Worm (Caenorhabditis elegans) whole organism, L3 larva: ENCODE measurements around the gene C35D10.5.

ENCODE experiments used
- R02D3.7 ChIP-seq: fragments of 150-350 bp; optimal IDR thresholded peaks from 2 replicates; lab custom pipeline; 2014; ENCODE audit warnings: missing biosample characterization, missing genetic modification characterization
- ZK546.5 ChIP-seq: sonication (generic microtip); optimal IDR thresholded peaks from 2 replicates; lab custom pipeline; 2017; ENCODE audit warnings: missing biosample characterization, missing genetic modification characterization
- aly-2 ChIP-seq: fragments of 150-350 bp; optimal IDR thresholded peaks from 2 replicates; lab custom pipeline; 2014; ENCODE audit warnings: missing biosample characterization, missing genetic modification characterization
- ama-1 ChIP-seq: fragments of 150-350 bp; optimal IDR thresholded peaks from 2 replicates; lab custom pipeline; 2018
- ceh-16 ChIP-seq: sonication (generic microtip); optimal IDR thresholded peaks from 2 replicates; lab custom pipeline; 2017; ENCODE audit warnings: missing biosample characterization, missing genetic modification characterization
- ceh-28 ChIP-seq: fragments of 150-350 bp; optimal IDR thresholded peaks from 2 replicates; lab custom pipeline; 2014; ENCODE audit warnings: missing biosample characterization, missing genetic modification reagents, missing genetic modification characterization
- ceh-82 ChIP-seq: fragments of 150-350 bp; optimal IDR thresholded peaks from 2 replicates; lab custom pipeline; 2014; ENCODE audit warnings: missing biosample characterization, missing genetic modification characterization
- ceh-9 ChIP-seq: sonication (generic microtip); optimal IDR thresholded peaks from 2 replicates; lab custom pipeline; 2018; ENCODE audit warnings: missing biosample characterization, missing genetic modification characterization
- daf-12 ChIP-seq: fragments of 150-350 bp; optimal IDR thresholded peaks from 2 replicates; lab custom pipeline; 2014; ENCODE audit warnings: missing biosample characterization, missing genetic modification reagents, missing genetic modification characterization
- egl-5 ChIP-seq: fragments of 150-350 bp; optimal IDR thresholded peaks from 2 replicates; lab custom pipeline; 2017; ENCODE audit warnings: missing biosample characterization, missing genetic modification reagents, missing genetic modification characterization, inconsistent platforms
- elt-1 ChIP-seq: fragments of 150-350 bp; optimal IDR thresholded peaks from 2 replicates; lab custom pipeline; 2014; ENCODE audit warnings: missing biosample characterization, missing genetic modification characterization
- elt-2 ChIP-seq: sonication (generic microtip); optimal IDR thresholded peaks from 2 replicates; lab custom pipeline; 2016; ENCODE audit warnings: missing genetic modification reagents, mild to moderate bottlenecking, missing genetic modification characterization, missing compliant biosample characterization
- elt-3 ChIP-seq, 3 experiments: fragments of 150-350 bp in 1 of 3; sonication (generic microtip) in 2 of 3; optimal IDR thresholded peaks; 2 replicates in 2 of 3; 4 replicates in 1 of 3; lab custom pipeline; 2014 to 2017; ENCODE audit warnings: missing biosample characterization in 3 of 3, missing genetic modification characterization in 3 of 3
- eor-1 ChIP-seq, 2 experiments: fragments of 150-350 bp; optimal IDR thresholded peaks; 2 replicates each; lab custom pipeline; 2014 to 2018; ENCODE audit warnings: missing biosample characterization in 2 of 2, missing genetic modification characterization in 2 of 2
- fkh-2 ChIP-seq: fragments of 150-350 bp; optimal IDR thresholded peaks from 2 replicates; lab custom pipeline; 2014; ENCODE audit warnings: missing biosample characterization, missing genetic modification reagents, missing genetic modification characterization
- fos-1 ChIP-seq: fragments of 150-350 bp; optimal IDR thresholded peaks from 2 replicates; lab custom pipeline; 2014; ENCODE audit warnings: missing biosample characterization, missing genetic modification characterization
- hmg-11 ChIP-seq: sonication (generic microtip); optimal IDR thresholded peaks from 2 replicates; lab custom pipeline; 2016; ENCODE audit warnings: missing genetic modification characterization, missing compliant biosample characterization
- jun-1 ChIP-seq: fragments of 150-350 bp; optimal IDR thresholded peaks from 2 replicates; lab custom pipeline; 2014; ENCODE audit warnings: missing biosample characterization, missing genetic modification reagents, missing genetic modification characterization
- lin-15B ChIP-seq: fragments of 150-350 bp; optimal IDR thresholded peaks from 2 replicates; lab custom pipeline; 2014; ENCODE audit warnings: missing biosample characterization, missing genetic modification characterization
- lin-39 ChIP-seq: fragments of 150-350 bp; optimal IDR thresholded peaks from 2 replicates; lab custom pipeline; 2018; ENCODE audit warnings: missing biosample characterization, missing genetic modification reagents, missing genetic modification characterization
- lsy-12 ChIP-seq: sonication (generic microtip); optimal IDR thresholded peaks from 2 replicates; lab custom pipeline; 2016; ENCODE audit warnings: mild to moderate bottlenecking, missing genetic modification characterization, missing compliant biosample characterization
- mdl-1 ChIP-seq: fragments of 150-350 bp; optimal IDR thresholded peaks from 2 replicates; lab custom pipeline; 2014; ENCODE audit warnings: missing biosample characterization, missing genetic modification characterization
- mml-1 ChIP-seq: fragments of 150-350 bp; sonication (generic microtip); optimal IDR thresholded peaks from 3 replicates; lab custom pipeline; 2014; ENCODE audit warnings: missing biosample characterization, missing genetic modification characterization
- nfya-1 ChIP-seq: sonication (generic microtip); optimal IDR thresholded peaks from 2 replicates; lab custom pipeline; 2017; ENCODE audit warnings: missing genetic modification characterization, mild to moderate bottlenecking, missing compliant biosample characterization, antibody characterized with exemption, moderate library complexity; ENCODE audit not compliant: insufficient read depth
- nhr-11 ChIP-seq: fragments of 150-350 bp; optimal IDR thresholded peaks from 2 replicates; lab custom pipeline; 2014; ENCODE audit warnings: missing biosample characterization, missing genetic modification characterization
- nhr-12 ChIP-seq: fragments of 150-350 bp; optimal IDR thresholded peaks from 2 replicates; lab custom pipeline; 2014; ENCODE audit warnings: missing biosample characterization, missing genetic modification characterization
- nhr-23 ChIP-seq: fragments of 150-350 bp; optimal IDR thresholded peaks from 2 replicates; lab custom pipeline; 2014; ENCODE audit warnings: missing biosample characterization, missing genetic modification reagents, missing genetic modification characterization
- nhr-237 ChIP-seq: fragments of 150-350 bp; optimal IDR thresholded peaks from 2 replicates; lab custom pipeline; 2014; ENCODE audit warnings: missing biosample characterization, missing genetic modification characterization
- nhr-25 ChIP-seq: sonication (generic microtip); optimal IDR thresholded peaks from 2 replicates; lab custom pipeline; 2017; ENCODE audit warnings: missing biosample characterization, missing genetic modification characterization
- nhr-28 ChIP-seq: fragments of 150-350 bp; optimal IDR thresholded peaks from 2 replicates; lab custom pipeline; 2014; ENCODE audit warnings: missing biosample characterization, missing genetic modification characterization
- nhr-43 ChIP-seq: sonication (generic microtip); optimal IDR thresholded peaks from 2 replicates; lab custom pipeline; 2016; ENCODE audit warnings: mild to moderate bottlenecking, missing genetic modification characterization, missing compliant biosample characterization; ENCODE audit not compliant: poor library complexity, severe bottlenecking
- nhr-67 ChIP-seq: fragments of 150-350 bp; optimal IDR thresholded peaks from 2 replicates; lab custom pipeline; 2014; ENCODE audit warnings: missing biosample characterization, missing genetic modification characterization
- nhr-76 ChIP-seq: fragments of 150-350 bp; sonication (generic microtip); optimal IDR thresholded peaks from 5 replicates; lab custom pipeline; 2014; ENCODE audit warnings: missing biosample characterization, missing genetic modification characterization
- nhr-77 ChIP-seq: fragments of 150-350 bp; optimal IDR thresholded peaks from 2 replicates; lab custom pipeline; 2014; ENCODE audit warnings: missing biosample characterization, missing genetic modification characterization
- pha-4 ChIP-seq: fragments of 150-350 bp; optimal IDR thresholded peaks from 2 replicates; lab custom pipeline; 2014; ENCODE audit warnings: missing biosample characterization, missing genetic modification reagents, missing genetic modification characterization
- pqm-1 ChIP-seq: fragments of 150-350 bp; optimal IDR thresholded peaks from 2 replicates; lab custom pipeline; 2017; ENCODE audit warnings: missing biosample characterization, missing genetic modification characterization, inconsistent platforms
- sea-2 ChIP-seq: fragments of 150-350 bp; sonication (generic microtip); optimal IDR thresholded peaks from 4 replicates; lab custom pipeline; 2014; ENCODE audit warnings: missing biosample characterization, missing genetic modification reagents, missing genetic modification characterization
- skn-1 ChIP-seq: fragments of 150-350 bp; optimal IDR thresholded peaks from 2 replicates; lab custom pipeline; 2014; ENCODE audit warnings: missing biosample characterization, missing genetic modification characterization
- snpc-4 ChIP-seq: fragments of 150-350 bp; optimal IDR thresholded peaks from 2 replicates; lab custom pipeline; 2014; ENCODE audit warnings: missing biosample characterization, missing genetic modification characterization
- tbx-2 ChIP-seq: sonication (generic microtip); optimal IDR thresholded peaks from 2 replicates; lab custom pipeline; 2016; ENCODE audit warnings: mild to moderate bottlenecking, missing genetic modification characterization, missing compliant biosample characterization
- unc-39 ChIP-seq: sonication (generic microtip); optimal IDR thresholded peaks from 4 replicates; lab custom pipeline; 2017; ENCODE audit warnings: missing biosample characterization, missing genetic modification characterization
- unc-62 ChIP-seq: fragments of 150-350 bp; sonication (generic microtip); optimal IDR thresholded peaks from 4 replicates; lab custom pipeline; 2014; ENCODE audit warnings: missing biosample characterization, missing genetic modification reagents, missing genetic modification characterization
- zag-1 ChIP-seq: fragments of 150-350 bp; optimal IDR thresholded peaks from 2 replicates; lab custom pipeline; 2014; ENCODE audit warnings: missing biosample characterization, missing genetic modification characterization
- ztf-11 ChIP-seq: fragments of 150-350 bp; optimal IDR thresholded peaks from 2 replicates; lab custom pipeline; 2014; ENCODE audit warnings: missing biosample characterization, missing genetic modification characterization
- ztf-4 ChIP-seq: fragments of 150-350 bp; optimal IDR thresholded peaks from 2 replicates; lab custom pipeline; 2014; ENCODE audit warnings: missing biosample characterization, missing genetic modification characterization

The C35D10.5 gene

DNA sequence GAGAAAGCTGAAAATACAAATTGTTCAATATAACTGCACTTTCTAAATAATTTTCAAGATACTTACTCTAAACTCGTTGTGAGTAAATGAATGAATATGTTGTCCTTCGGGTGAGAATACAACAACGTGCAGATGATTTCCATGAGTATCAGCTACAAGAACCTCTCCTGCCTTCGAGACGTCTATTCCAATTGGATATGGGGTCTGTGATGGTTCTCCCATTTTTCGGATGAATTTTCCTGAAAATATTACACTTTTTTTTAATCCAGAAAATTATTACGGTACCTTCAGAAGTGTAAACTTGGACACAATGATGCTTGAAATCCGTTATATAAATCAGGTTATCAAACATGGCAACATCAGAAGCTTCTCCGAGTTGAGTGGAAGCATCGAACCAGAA, 33.2 kb downstream of the C35D10.5 start:
- TF ChIP-seq nhr-28 (tag; lab: Kevin White, UChicago) (no peak), nhr-67 (no peak), fos-1 (tag; lab: Kevin White, UChicago) (no peak), nhr-25 (tag; lab: Kevin White, UChicago) (no peak), mml-1 (no peak), ceh-16 (tag; lab: Kevin White, UChicago) (no peak), ama-1 (lab: Kevin White, UChicago) (no peak), snpc-4 (no peak), eor-1 (tag; optimal IDR thresholded peaks at IDR 0.05; lab: Kevin White, UChicago) (no peak), lin-15B (tag; lab: Kevin White, UChicago) (no peak), hmg-11 (tag; lab: Kevin White, UChicago) (no peak)
- TF ChIP-seq, all 47 proteins: peak for 0

- no peak for TF ChIP-seq nhr-23 (tag; lab: Kevin White, UChicago)
- TF ChIP-seq skn-1 (tag; lab: Kevin White, UChicago), result no peak
- TF ChIP-seq elt-2 (tag; lab: Kevin White, UChicago), result no peak
- no peak for TF ChIP-seq egl-5
- TF ChIP-seq nhr-76 (tag; lab: Kevin White, UChicago), result no peak
- TF ChIP-seq ceh-82 (tag; lab: Kevin White, UChicago), result no peak
- TF ChIP-seq ceh-28 (tag; lab: Kevin White, UChicago), result no peak
- TF ChIP-seq sea-2 (GFP tag; lab: Kevin White, UChicago), result no peak
- TF ChIP-seq nhr-67, result no peak
- no peak for TF ChIP-seq nhr-25 (tag; lab: Kevin White, UChicago)
- TF ChIP-seq lsy-12 (tag; lab: Kevin White, UChicago), result no peak
- TF ChIP-seq jun-1 (tag; lab: Kevin White, UChicago), result no peak
- no peak for TF ChIP-seq elt-1 (tag; lab: Kevin White, UChicago)
- no peak for TF ChIP-seq eor-1 (tag; optimal IDR thresholded peaks at IDR 0.05; lab: Kevin White, UChicago)
Measured at ce11 chrIII:4899035-4899578, 37.0 kb downstream of the C35D10.5 start, which contains the start of gene nhl-2. Gene nhl-2, minus strand, starts transcription at chrIII:4899085.

- TF ChIP-seq mdl-1, result peak; percentile 97
- TF ChIP-seq skn-1 (tag; lab: Kevin White, UChicago), result peak; percentile 91
- peak; percentile 95 for TF ChIP-seq nhr-11 (tag; lab: Kevin White, UChicago)
- peak; percentile 82 for TF ChIP-seq ama-1 (lab: Kevin White, UChicago)
- peak; percentile 100 for TF ChIP-seq nhr-25 (tag; lab: Kevin White, UChicago)
- TF ChIP-seq elt-2 (tag; lab: Kevin White, UChicago), result peak; percentile 97
- peak; percentile 99 for TF ChIP-seq lin-39 (tag; lab: Kevin White, UChicago)
- TF ChIP-seq hmg-11 (tag; lab: Kevin White, UChicago), result peak; percentile 97
- peak; percentile 96 for TF ChIP-seq lin-15B (tag; lab: Kevin White, UChicago)
- TF ChIP-seq nfya-1, result peak; percentile 99
- peak; percentile 84 for TF ChIP-seq zag-1 (tag; lab: Kevin White, UChicago)
- peak; percentile 33 for TF ChIP-seq unc-39 (tag; lab: Kevin White, UChicago)
- TF ChIP-seq ZK546.5, result peak; percentile 58
- TF ChIP-seq aly-2 (tag; lab: Kevin White, UChicago), result no peak
- peak in 1 of 2 experiments; percentile 2 for TF ChIP-seq eor-1 (tag; optimal IDR thresholded peaks at IDR 0.05; lab: Kevin White, UChicago)
- TF ChIP-seq elt-3 (tag; optimal IDR thresholded peaks at IDR 0.05; lab: Kevin White, UChicago), result peak in 2 of 3 experiments; percentile 25 to 95
- no peak for TF ChIP-seq nhr-237 (tag; lab: Kevin White, UChicago)
- peak; percentile 4 for TF ChIP-seq ztf-11
- peak; percentile 97 for TF ChIP-seq fos-1 (tag; lab: Kevin White, UChicago)
- no peak for TF ChIP-seq nhr-28 (tag; lab: Kevin White, UChicago)
- TF ChIP-seq nhr-23 (tag; lab: Kevin White, UChicago), result peak; percentile 100
- TF ChIP-seq pqm-1 (tag; lab: Kevin White, UChicago), result peak; percentile 96
- TF ChIP-seq nhr-67, result no peak
- TF ChIP-seq lsy-12 (tag; lab: Kevin White, UChicago), result peak; percentile 98
- peak; percentile 93 for TF ChIP-seq ceh-82 (tag; lab: Kevin White, UChicago)
- no peak for TF ChIP-seq ceh-9
- peak; percentile 98 for TF ChIP-seq nhr-43 (tag; lab: Kevin White, UChicago)
- TF ChIP-seq nhr-76 (tag; lab: Kevin White, UChicago), result peak; percentile 75
- TF ChIP-seq unc-62 (GFP tag; lab: Kevin White, UChicago), result peak; percentile 97
- peak; percentile 76 for TF ChIP-seq ceh-16 (tag; lab: Kevin White, UChicago)
- TF ChIP-seq elt-1 (tag; lab: Kevin White, UChicago), result peak; percentile 85
- TF ChIP-seq daf-12 (tag; lab: Kevin White, UChicago), result peak; percentile 90
- peak; percentile 92 for TF ChIP-seq snpc-4
- peak; percentile 99 for TF ChIP-seq pha-4 (tag; lab: Kevin White, UChicago)
- no peak for TF ChIP-seq fkh-2
- TF ChIP-seq nhr-12, result no peak
- TF ChIP-seq tbx-2 (tag; lab: Kevin White, UChicago), result peak; percentile 97
- TF ChIP-seq egl-5, result peak; percentile 94
- TF ChIP-seq nhr-77 (tag; lab: Kevin White, UChicago), result peak; percentile 93
- TF ChIP-seq R02D3.7 (tag; lab: Kevin White, UChicago), result peak; percentile 92
- TF ChIP-seq sea-2 (GFP tag; lab: Kevin White, UChicago), result peak; percentile 87
- peak; percentile 88 for TF ChIP-seq ztf-4 (tag; lab: Kevin White, UChicago)
- TF ChIP-seq jun-1 (tag; lab: Kevin White, UChicago), result peak; percentile 98
- peak; percentile 57 for TF ChIP-seq mml-1
Measured at ce11 chrIII:4899728-4900127, 37.6 kb downstream of the C35D10.5 start.
